Worm (Caenorhabditis elegans): ENCODE data around the gene ttr-54.

- TF ChIP-seq nhr-6 (tag; optimal IDR thresholded peaks at IDR 0.05) (no peak), ceh-16 (tag; optimal IDR thresholded peaks at IDR 0.05) (no peak), elt-3 (tag; optimal IDR thresholded peaks at IDR 0.05) (no peak), lin-11 (tag; optimal IDR thresholded peaks at IDR 0.05) (no peak), unc-39 (tag; optimal IDR thresholded peaks at IDR 0.05) (no peak)
Observed at ce11 chrIV:10174932-10175732, 19.6 kb downstream of the ttr-54 start.
